Fruit fly (Drosophila melanogaster) whole organism, embryonic: ENCODE results near the gene CG18213.

Source experiments
- Awh ChIP-seq: fragments of 200-800 bp; sonication (Bioruptor generic); IDR thresholded peaks from 2 replicates; pipeline ENCODE4, ENCODE4 v1.3.6; 2022; ENCODE audit warnings: missing biosample characterization, missing genetic modification characterization
- Bgb ChIP-seq: fragments of 200-800 bp; sonication (Bioruptor generic); IDR thresholded peaks from 2 replicates; pipeline ENCODE4 v1.3.6; 2022; ENCODE audit warnings: missing biosample characterization, missing genetic modification characterization; ENCODE audit not compliant: partially characterized antibody
- BtbVII ChIP-seq: fragments of 200-800 bp; sonication (Bioruptor generic); optimal IDR thresholded peaks from 3 replicates; lab custom pipeline; 2017; ENCODE audit warnings: missing biosample characterization, mild to moderate bottlenecking, missing genetic modification characterization
- CG11398 ChIP-seq: fragments of 200-800 bp; sonication (Bioruptor generic); optimal IDR thresholded peaks from 2 replicates; lab custom pipeline; 2016; ENCODE audit warnings: missing biosample characterization, missing genetic modification characterization
- CG12071 ChIP-seq: fragments of 200-800 bp; sonication (Bioruptor generic); optimal IDR thresholded peaks from 3 replicates; lab custom pipeline; 2018; ENCODE audit warnings: missing biosample characterization, mild to moderate bottlenecking, missing genetic modification characterization
- CG12219 ChIP-seq: fragments of 200-800 bp; sonication (Bioruptor generic); optimal IDR thresholded peaks from 3 replicates; lab custom pipeline; 2018; ENCODE audit warnings: missing biosample characterization, mild to moderate bottlenecking, missing genetic modification characterization
- CG1233 ChIP-seq: fragments of 200-800 bp; sonication (Bioruptor generic); optimal IDR thresholded peaks from 4 replicates; lab custom pipeline; 2018; ENCODE audit warnings: missing biosample characterization, mild to moderate bottlenecking, missing genetic modification characterization
- CG12744 ChIP-seq: fragments of 200-800 bp; sonication (Bioruptor generic); optimal IDR thresholded peaks from 2 replicates; lab custom pipeline; 2016; ENCODE audit warnings: missing biosample characterization, missing genetic modification characterization
- CG13775 ChIP-seq: fragments of 200-800 bp; sonication (Bioruptor generic); optimal IDR thresholded peaks from 3 replicates; lab custom pipeline; 2017; ENCODE audit warnings: missing biosample characterization, mild to moderate bottlenecking, missing genetic modification characterization
- CG15601 ChIP-seq: fragments of 200-800 bp; sonication (Bioruptor generic); optimal IDR thresholded peaks from 3 replicates; lab custom pipeline; 2019; ENCODE audit warnings: missing biosample characterization, mild to moderate bottlenecking, missing genetic modification characterization, moderate library complexity
- CG17385 ChIP-seq: fragments of 200-800 bp; sonication (Bioruptor generic); optimal IDR thresholded peaks from 3 replicates; lab custom pipeline; 2018; ENCODE audit warnings: missing biosample characterization, mild to moderate bottlenecking, missing genetic modification characterization
- CG17912 ChIP-seq: fragments of 200-800 bp; sonication (Bioruptor generic); optimal IDR thresholded peaks from 2 replicates; lab custom pipeline; 2018; ENCODE audit warnings: missing biosample characterization, mild to moderate bottlenecking, missing genetic modification characterization
- CG18011 ChIP-seq: fragments of 200-800 bp; sonication (Bioruptor generic); optimal IDR thresholded peaks from 2 replicates; lab custom pipeline; 2017; ENCODE audit warnings: missing biosample characterization, missing genetic modification characterization, mild to moderate bottlenecking, moderate library complexity, missing genotype
- CG18764 ChIP-seq: fragments of 200-800 bp; sonication (Bioruptor generic); optimal IDR thresholded peaks from 3 replicates; lab custom pipeline; 2016; ENCODE audit warnings: missing biosample characterization, missing genetic modification characterization
- CG32772 ChIP-seq: fragments of 200-800 bp; sonication (Bioruptor generic); IDR thresholded peaks from 2 replicates; pipeline ENCODE4 v1.3.6; 2022; ENCODE audit warnings: missing biosample characterization, missing genetic modification characterization
- CG33213 ChIP-seq: fragments of 200-800 bp; sonication (Bioruptor generic); optimal IDR thresholded peaks from 3 replicates; lab custom pipeline; 2016; ENCODE audit warnings: missing biosample characterization, missing genetic modification characterization
- CG3407 ChIP-seq: fragments of 200-800 bp; sonication (Bioruptor generic); optimal IDR thresholded peaks from 2 replicates; lab custom pipeline; 2018; ENCODE audit warnings: missing biosample characterization, mild to moderate bottlenecking, missing genetic modification characterization
- CG43689 ChIP-seq: fragments of 200-800 bp; sonication (Bioruptor generic); IDR thresholded peaks from 2 replicates; pipeline ENCODE4 v1.3.6; 2022; ENCODE audit warnings: missing biosample characterization, missing genetic modification characterization
- CG6689 ChIP-seq: fragments of 200-800 bp; sonication (Bioruptor generic); IDR thresholded peaks from 2 replicates; pipeline ENCODE4 v1.3.6; 2022; ENCODE audit warnings: missing biosample characterization, missing genetic modification characterization
- CG6765 ChIP-seq: fragments of 200-800 bp; sonication (Bioruptor generic); optimal IDR thresholded peaks from 3 replicates; lab custom pipeline; 2017; ENCODE audit warnings: missing biosample characterization, mild to moderate bottlenecking, missing genetic modification characterization
- CG6813 ChIP-seq: fragments of 200-800 bp; sonication (Bioruptor generic); optimal IDR thresholded peaks from 2 replicates; lab custom pipeline; 2017; ENCODE audit warnings: missing biosample characterization, missing genetic modification characterization, mild to moderate bottlenecking, moderate library complexity, missing genetic modification reagents
- CG7372 ChIP-seq: fragments of 200-800 bp; sonication (Bioruptor generic); IDR thresholded peaks from 2 replicates; pipeline ENCODE4 v1.3.6; 2022; ENCODE audit warnings: missing biosample characterization, missing genetic modification characterization
- CG7556 ChIP-seq: fragments of 200-800 bp; sonication (Bioruptor generic); optimal IDR thresholded peaks from 2 replicates; lab custom pipeline; 2017; ENCODE audit warnings: missing biosample characterization, mild to moderate bottlenecking, missing genetic modification characterization
- CHES-1-like ChIP-seq: fragments of 200-800 bp; sonication (Bioruptor generic); optimal IDR thresholded peaks from 2 replicates; lab custom pipeline; 2016; ENCODE audit warnings: missing biosample characterization, missing genetic modification characterization
- CkIIα-i1 ChIP-seq: fragments of 200-800 bp; sonication (Bioruptor generic); IDR thresholded peaks from 2 replicates; pipeline ENCODE4 v1.3.6; 2022; ENCODE audit warnings: missing biosample characterization, missing genetic modification characterization
- Med ChIP-seq: fragments of 200-800 bp; sonication (Bioruptor generic); peaks from one replicate; lab custom pipeline; 2016; ENCODE audit warnings: missing biosample characterization, missing genetic modification characterization, mild to moderate bottlenecking, inconsistent platforms, moderate library complexity
- Opbp ChIP-seq: fragments of 200-800 bp; sonication (Bioruptor generic); IDR thresholded peaks from 3 replicates; pipeline ENCODE4 v1.3.6; 2022; ENCODE audit warnings: missing biosample characterization, missing genetic modification characterization; ENCODE audit not compliant: partially characterized antibody
- Rfx ChIP-seq: fragments of 200-800 bp; sonication (Bioruptor generic); IDR thresholded peaks from 2 replicates; pipeline ENCODE4 v1.3.6; 2022; ENCODE audit warnings: missing biosample characterization, missing genetic modification characterization
- Xbp1 ChIP-seq: fragments of 200-800 bp; sonication (Bioruptor generic); optimal IDR thresholded peaks from 3 replicates; lab custom pipeline; 2016; ENCODE audit warnings: missing biosample characterization, mild to moderate bottlenecking, missing genetic modification characterization
- ap ChIP-seq: fragments of 200-800 bp; sonication (Bioruptor generic); IDR thresholded peaks from 2 replicates; pipeline ENCODE4 v1.3.6; 2022; ENCODE audit warnings: missing biosample characterization, missing genetic modification characterization
- ash1 ChIP-seq: fragments of 200-800 bp; sonication (Bioruptor generic); optimal IDR thresholded peaks from 2 replicates; lab custom pipeline; 2018; ENCODE audit warnings: missing biosample characterization, mild to moderate bottlenecking, missing genetic modification characterization
- crc ChIP-seq: fragments of 200-800 bp; sonication (Bioruptor generic); optimal IDR thresholded peaks from 2 replicates; lab custom pipeline; 2016; ENCODE audit warnings: missing biosample characterization, missing genetic modification characterization
- fd102C ChIP-seq: fragments of 200-800 bp; sonication (Bioruptor generic); optimal IDR thresholded peaks from 2 replicates; lab custom pipeline; 2018; ENCODE audit warnings: missing biosample characterization, mild to moderate bottlenecking, missing genetic modification characterization, moderate library complexity
- fd64A ChIP-seq: fragments of 200-800 bp; sonication (Bioruptor generic); optimal IDR thresholded peaks from 3 replicates; lab custom pipeline; 2018; ENCODE audit warnings: missing biosample characterization, mild to moderate bottlenecking, missing genetic modification characterization
- fru ChIP-seq: fragments of >200 bp; optimal IDR thresholded peaks from 2 replicates; lab custom pipeline; 2017
- gsb ChIP-seq: fragments of 200-800 bp; sonication (Bioruptor generic); IDR thresholded peaks from 2 replicates; pipeline ENCODE4 v1.3.6; 2022; ENCODE audit warnings: missing biosample characterization, missing genetic modification characterization
- inv ChIP-seq: fragments of 200-800 bp; sonication (Bioruptor generic); IDR thresholded peaks from 2 replicates; pipeline ENCODE4 v1.3.6; 2022; ENCODE audit warnings: missing biosample characterization, missing genetic modification characterization; ENCODE audit not compliant: partially characterized antibody
- knrl ChIP-seq: fragments of 200-800 bp; sonication (Bioruptor generic); IDR thresholded peaks from 3 replicates; pipeline ENCODE4 v1.3.6; 2022; ENCODE audit warnings: missing biosample characterization, missing genetic modification characterization; ENCODE audit not compliant: partially characterized antibody
- pros ChIP-seq: fragments of 200-800 bp; sonication (Bioruptor generic); optimal IDR thresholded peaks from 3 replicates; lab custom pipeline; 2019; ENCODE audit warnings: missing biosample characterization, mild to moderate bottlenecking, missing genetic modification characterization, moderate library complexity
- ranshi ChIP-seq: fragments of 200-800 bp; sonication (Bioruptor generic); IDR thresholded peaks from 2 replicates; pipeline ENCODE4 v1.3.6; 2022; ENCODE audit warnings: missing biosample characterization, missing genetic modification characterization
- sens-2 ChIP-seq: fragments of 200-800 bp; sonication (Bioruptor generic); IDR thresholded peaks from 2 replicates; pipeline ENCODE4 v1.3.6; 2022; ENCODE audit warnings: missing biosample characterization, missing genetic modification characterization
- seq ChIP-seq: fragments of 200-800 bp; sonication (Bioruptor generic); IDR thresholded peaks from 2 replicates; pipeline ENCODE4 v1.3.6; 2022; ENCODE audit warnings: missing biosample characterization, missing genetic modification characterization
- sr ChIP-seq: fragments of 200-800 bp; sonication (Bioruptor generic); IDR thresholded peaks from 3 replicates; pipeline ENCODE4 v1.3.6; 2022; ENCODE audit warnings: missing biosample characterization, missing genetic modification characterization
- ssp ChIP-seq: fragments of 200-800 bp; sonication (Bioruptor generic); IDR thresholded peaks from 2 replicates; pipeline ENCODE4 v1.3.6; 2022; ENCODE audit warnings: missing biosample characterization, missing genetic modification characterization
- tll ChIP-seq, 2 experiments: fragments of 200-800 bp in 1 of 2; fragments of >200 bp in 1 of 2; sonication (Bioruptor generic) in 1 of 2; optimal IDR thresholded peaks; 2 replicates each; lab custom pipeline; 2017 to 2019; ENCODE audit warnings: missing biosample characterization in 2 of 2, missing genetic modification characterization in 2 of 2, mild to moderate bottlenecking in 1 of 2, moderate library complexity in 1 of 2
- vvl ChIP-seq: fragments of 200-800 bp; sonication (Bioruptor generic); IDR thresholded peaks from 2 replicates; pipeline ENCODE4 v1.3.6; 2022; ENCODE audit warnings: missing biosample characterization, missing genetic modification characterization
- yki ChIP-seq: fragments of >200 bp; optimal IDR thresholded peaks from 3 replicates; lab custom pipeline; 2018
- zfh1 ChIP-seq: fragments of 200-800 bp; sonication (Bioruptor generic); IDR thresholded peaks from 3 replicates; pipeline ENCODE4 v1.3.6; 2022; ENCODE audit warnings: missing biosample characterization, missing genetic modification characterization

CG18213 gene

dm6 chr3R:17078961-17079858 lies 39.2 kb upstream of the CG18213 start (continued):
- TF ChIP-seq crc (GFP tag; lab: Kevin White, UChicago) (no peak), CG43689 (no peak), Med (GFP tag; lab: Kevin White, UChicago) (peak; percentile 87), CG11398 (GFP tag; lab: Kevin White, UChicago) (no peak)

- TF ChIP-seq CG17385 (GFP tag; lab: Kevin White, UChicago) (no peak), fd64A (GFP tag; lab: Kevin White, UChicago) (no peak), vvl (peak; percentile 38; the same call in 1 of the 2 replicates), CG1233 (GFP tag; lab: Kevin White, UChicago) (peak; percentile 29), CG6689 (GFP tag; lab: Robert Waterston, UW) (no peak), yki (no peak), CG13775 (GFP tag; lab: Kevin White, UChicago) (no peak), CG33213 (GFP tag; lab: Kevin White, UChicago) (no peak), CG12744 (GFP tag; lab: Kevin White, UChicago) (no peak), CG18764 (no peak), CG32772 (GFP tag; lab: Robert Waterston, UW) (no peak), CG18011 (no peak), Xbp1 (GFP tag; lab: Kevin White, UChicago) (no peak), CG7556 (GFP tag; lab: Kevin White, UChicago) (no peak), CG7372 (GFP tag; lab: Robert Waterston, UW) (no peak), ssp (GFP tag; lab: Robert Waterston, UW) (no peak), sr (GFP tag; lab: Robert Waterston, UW) (peak; percentile 42; the same call in 1 of the 3 replicates), BtbVII (GFP tag; lab: Kevin White, UChicago) (peak; percentile 19), ranshi (GFP tag; lab: Robert Waterston, UW) (no peak; the same call in 1 of the 2 replicates), seq (GFP tag; lab: Robert Waterston, UW) (peak; percentile 29; the same call in 1 of the 2 replicates), fd102C (GFP tag; lab: Kevin White, UChicago) (no peak), CG12071 (GFP tag; lab: Kevin White, UChicago) (no peak), CG17912 (peak; percentile 34), gsb (no peak), ash1 (GFP tag; lab: Kevin White, UChicago) (no peak), knrl (0 out of 3 replicates have a peak, but pooled peaks have one; percentile 18), pros (GFP tag; lab: Kevin White, UChicago) (peak; percentile 20), inv (GFP tag; lab: Robert Waterston, UW) (no peak), CG15601 (tag; lab: Kevin White, UChicago) (no peak), zfh1 (GFP tag; lab: Robert Waterston, UW) (no peak), CkIIα-i1 (GFP tag; lab: Robert Waterston, UW) (no peak), ap (GFP tag; lab: Robert Waterston, UW) (no peak), CG3407 (GFP tag; lab: Kevin White, UChicago) (no peak), Bgb (GFP tag; lab: Robert Waterston, UW) (peak; percentile 51; the same call in 1 of the 2 replicates), Awh (no peak), CG6813 (peak; percentile 3), fru (no peak), CHES-1-like (GFP tag; lab: Kevin White, UChicago) (no peak), tll (GFP tag; optimal IDR thresholded peaks at IDR 0.05; lab: Kevin White, UChicago) (no peak), CG12219 (GFP tag; lab: Kevin White, UChicago) (peak; percentile 11), Rfx (GFP tag; lab: Robert Waterston, UW) (peak; percentile 19; the same call in 1 of the 2 replicates), sens-2 (GFP tag; lab: Robert Waterston, UW) (no peak), CG6765 (no peak), Opbp (GFP tag; lab: Robert Waterston, UW) (peak; percentile 43; the same call in 1 of the 3 replicates)
Measured at dm6 chr3R:17077968-17078417, 38.0 kb upstream of the CG18213 start.
